Worm (Caenorhabditis elegans): ENCODE measurements around the gene F46C5.7.

Gene F46C5.7

DNA sequence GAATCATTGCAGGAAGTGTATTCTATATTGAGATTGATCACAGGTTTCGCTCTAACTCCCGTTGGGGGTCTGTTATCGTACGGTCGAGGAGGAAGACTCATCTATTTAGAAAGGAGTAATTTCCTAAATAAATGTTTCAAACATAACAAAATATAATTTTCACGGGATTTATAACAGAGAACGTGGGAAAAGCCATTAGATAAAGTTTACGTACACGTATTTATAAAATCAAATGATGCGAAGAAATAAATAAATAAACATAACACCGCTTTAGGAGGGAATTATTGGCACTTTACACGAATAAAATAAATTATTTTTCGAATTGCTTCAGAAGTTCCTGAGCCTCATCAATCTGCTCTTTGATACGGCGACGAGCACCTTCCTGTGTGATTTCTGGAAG lies 30.6 kb upstream of the F46C5.7 start, which contains the start of gene F07H5.10:
TSS of gene F07H5.10 (minus strand) at position 101 of the 400 bp plus-strand sequence.
- TF ChIP-seq klf-2 (GFP tag; conservative IDR thresholded peaks at IDR 0.05) (no peak), tab-1 (GFP tag; IDR thresholded peaks at IDR 0.05) (no peak), cog-1 (tag; optimal IDR thresholded peaks at IDR 0.05) (no peak), med-1 (GFP tag; optimal IDR thresholded peaks at IDR 0.05; ENCODE audit: insufficient read depth) (no peak), ztf-29 (GFP tag; IDR thresholded peaks at IDR 0.05) (no peak), T22C8.4 (GFP tag; IDR thresholded peaks at IDR 0.05) (no peak), ztf-23 (GFP tag; IDR thresholded peaks at IDR 0.05) (no peak), flt-1 (GFP tag; IDR thresholded peaks at IDR 0.05) (no peak), ref-1 (GFP tag; conservative IDR thresholded peaks at IDR 0.05) (no peak)

DNA sequence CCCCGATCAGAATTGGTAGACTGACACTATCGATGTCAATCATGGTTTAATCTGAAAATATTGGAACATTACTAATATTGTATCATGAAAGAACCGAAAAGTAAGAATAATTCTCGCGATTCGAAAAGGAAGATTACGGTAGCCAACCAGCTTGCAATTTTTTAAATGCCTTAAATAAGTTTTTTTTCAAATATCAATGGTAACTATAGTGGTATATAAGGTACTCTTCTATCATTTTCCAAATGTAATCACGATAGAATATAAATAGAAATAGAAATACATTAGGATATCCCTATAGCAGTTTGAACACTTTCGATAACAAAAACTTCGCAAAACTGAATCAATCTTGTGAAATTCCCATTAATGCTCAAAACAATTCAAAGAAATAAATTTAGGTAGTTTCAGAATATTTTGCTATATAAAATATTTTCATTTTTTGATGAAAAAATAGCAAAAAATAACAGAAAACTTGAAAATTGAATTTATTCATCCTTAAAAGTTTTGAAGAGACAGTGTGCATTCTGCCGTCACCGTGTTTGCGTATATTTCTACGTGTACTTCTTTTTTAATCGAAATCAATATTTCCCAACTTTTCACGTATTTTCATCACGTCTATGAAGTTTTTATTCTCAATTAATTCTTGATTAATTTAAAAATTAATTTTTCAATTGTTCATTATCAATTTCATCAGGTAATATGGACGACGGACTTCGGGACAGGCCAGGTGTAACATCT lies 28.3 kb upstream of the F46C5.7 start, which contains the start of the genes F46C5.9 and rer-1:
TSS of gene F46C5.9 (minus strand) at position 51 of the 735 bp plus-strand sequence.
TSS of gene rer-1 (plus strand) at position 692 of the 735 bp plus-strand sequence.
- TF ChIP-seq ztf-29 (GFP tag; IDR thresholded peaks at IDR 0.05) (no peak), tab-1 (GFP tag; IDR thresholded peaks at IDR 0.05) (no peak), flt-1 (GFP tag; IDR thresholded peaks at IDR 0.05) (no peak), cog-1 (tag; optimal IDR thresholded peaks at IDR 0.05) (no peak), ref-1 (GFP tag; conservative IDR thresholded peaks at IDR 0.05) (no peak), T22C8.4 (GFP tag; IDR thresholded peaks at IDR 0.05) (no peak), klf-2 (GFP tag; conservative IDR thresholded peaks at IDR 0.05) (no peak), med-1 (GFP tag; optimal IDR thresholded peaks at IDR 0.05; ENCODE audit: insufficient read depth) (no peak), ztf-23 (GFP tag; IDR thresholded peaks at IDR 0.05) (no peak)

DNA sequence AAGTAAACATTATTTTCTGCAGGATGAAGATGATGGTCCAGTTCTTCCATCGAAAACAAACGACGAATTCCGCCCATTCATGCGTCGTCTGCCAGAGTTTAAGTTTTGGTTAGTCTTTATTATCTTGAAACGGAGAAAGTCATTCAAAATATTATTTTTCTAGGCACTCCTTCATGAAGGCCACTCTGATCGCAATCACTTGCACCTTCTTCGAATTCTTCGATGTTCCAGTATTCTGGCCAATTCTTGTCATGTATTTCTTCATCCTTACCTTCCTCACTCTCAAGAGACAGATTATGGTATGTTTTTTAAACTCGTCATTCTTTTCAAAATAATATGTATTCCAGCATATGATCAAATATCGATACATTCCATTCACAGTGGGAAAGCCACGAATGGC lies 27.3 kb upstream of the F46C5.7 start:
- TF ChIP-seq cog-1 (tag; optimal IDR thresholded peaks at IDR 0.05) (no peak), ztf-23 (GFP tag; IDR thresholded peaks at IDR 0.05) (no peak), klf-2 (GFP tag; conservative IDR thresholded peaks at IDR 0.05) (no peak), flt-1 (GFP tag; IDR thresholded peaks at IDR 0.05) (no peak), T22C8.4 (GFP tag; IDR thresholded peaks at IDR 0.05) (no peak), med-1 (GFP tag; optimal IDR thresholded peaks at IDR 0.05; ENCODE audit: insufficient read depth) (no peak), tab-1 (GFP tag; IDR thresholded peaks at IDR 0.05) (no peak), ref-1 (GFP tag; conservative IDR thresholded peaks at IDR 0.05) (no peak), ztf-29 (GFP tag; IDR thresholded peaks at IDR 0.05) (no peak)

DNA sequence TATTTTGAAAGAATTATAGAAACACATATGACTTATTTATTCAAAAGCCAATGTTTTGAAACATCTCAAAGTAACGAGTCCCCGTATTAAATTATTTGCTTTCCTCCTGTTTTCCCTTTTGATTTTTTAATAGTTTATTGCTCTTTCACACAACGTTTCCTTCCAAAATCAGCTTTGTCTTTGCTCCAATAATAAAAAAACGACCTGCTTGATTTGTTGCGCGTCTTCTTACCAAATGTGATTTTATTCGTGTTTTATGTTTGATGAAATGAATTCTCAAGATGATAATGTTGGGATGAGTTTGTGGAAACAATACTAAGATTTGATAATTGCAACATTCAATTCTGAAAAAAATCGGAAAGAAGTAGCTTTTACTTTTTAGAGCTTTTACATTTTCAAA lies 26.8 kb upstream of the F46C5.7 start:
- no peak for TF ChIP-seq flt-1 (GFP tag; IDR thresholded peaks at IDR 0.05)
- TF ChIP-seq ref-1 (GFP tag; conservative IDR thresholded peaks at IDR 0.05), result no peak
- no peak for TF ChIP-seq ztf-23 (GFP tag; IDR thresholded peaks at IDR 0.05)
- TF ChIP-seq ztf-29 (GFP tag; IDR thresholded peaks at IDR 0.05), result no peak
- no peak for TF ChIP-seq T22C8.4 (GFP tag; IDR thresholded peaks at IDR 0.05)

DNA sequence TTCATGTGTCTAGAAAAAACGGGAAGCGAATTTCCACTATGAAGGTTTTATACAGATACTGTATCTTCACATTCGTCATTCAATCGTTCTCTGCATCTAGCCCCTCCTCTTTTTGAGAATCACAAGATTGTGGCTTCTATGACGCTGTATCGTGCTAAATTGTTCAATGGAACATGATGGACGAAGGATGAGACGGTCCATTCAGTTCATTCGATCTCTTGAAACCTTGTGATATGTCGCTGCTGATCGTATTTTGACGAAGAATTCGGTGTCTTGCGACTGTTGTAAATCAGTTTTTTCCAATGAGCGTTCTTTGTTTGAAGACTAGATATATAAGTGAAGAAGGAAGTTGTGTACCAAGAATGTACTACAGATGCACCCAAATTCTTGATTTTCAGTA lies 25.5 kb upstream of the F46C5.7 start:
- TF ChIP-seq flt-1 (GFP tag; IDR thresholded peaks at IDR 0.05) (no peak), T22C8.4 (GFP tag; IDR thresholded peaks at IDR 0.05) (no peak), ztf-23 (GFP tag; IDR thresholded peaks at IDR 0.05) (no peak), ztf-29 (GFP tag; IDR thresholded peaks at IDR 0.05) (no peak), ref-1 (GFP tag; conservative IDR thresholded peaks at IDR 0.05) (no peak), med-1 (GFP tag; optimal IDR thresholded peaks at IDR 0.05; ENCODE audit: insufficient read depth) (no peak), tab-1 (GFP tag; IDR thresholded peaks at IDR 0.05) (no peak)

DNA sequence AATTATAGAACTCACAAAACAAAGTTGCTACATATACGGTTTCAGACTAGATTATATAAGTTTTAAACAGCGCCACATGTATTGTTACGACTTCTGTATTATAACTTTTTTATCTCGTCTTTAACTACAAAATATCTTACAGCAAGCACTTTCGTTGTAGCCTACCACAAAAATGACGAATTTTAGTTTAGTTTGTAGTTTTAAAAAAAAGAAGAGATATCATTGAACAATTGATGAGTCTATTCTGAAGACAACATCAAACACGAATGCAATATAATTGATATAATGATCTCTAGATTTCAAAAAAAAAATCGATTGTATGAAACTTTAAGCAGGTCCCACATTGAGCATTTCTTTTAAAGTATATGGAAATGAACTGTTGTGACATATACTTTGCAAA lies 24.9 kb upstream of the F46C5.7 start:
- TF ChIP-seq T22C8.4 (GFP tag; IDR thresholded peaks at IDR 0.05) (no peak), ztf-29 (GFP tag; IDR thresholded peaks at IDR 0.05) (no peak), cog-1 (tag; optimal IDR thresholded peaks at IDR 0.05) (no peak), med-1 (GFP tag; optimal IDR thresholded peaks at IDR 0.05; ENCODE audit: insufficient read depth) (no peak), ref-1 (GFP tag; conservative IDR thresholded peaks at IDR 0.05) (no peak), klf-2 (GFP tag; conservative IDR thresholded peaks at IDR 0.05) (no peak), tab-1 (GFP tag; IDR thresholded peaks at IDR 0.05) (no peak), flt-1 (GFP tag; IDR thresholded peaks at IDR 0.05) (no peak), ztf-23 (GFP tag; IDR thresholded peaks at IDR 0.05) (no peak)

DNA sequence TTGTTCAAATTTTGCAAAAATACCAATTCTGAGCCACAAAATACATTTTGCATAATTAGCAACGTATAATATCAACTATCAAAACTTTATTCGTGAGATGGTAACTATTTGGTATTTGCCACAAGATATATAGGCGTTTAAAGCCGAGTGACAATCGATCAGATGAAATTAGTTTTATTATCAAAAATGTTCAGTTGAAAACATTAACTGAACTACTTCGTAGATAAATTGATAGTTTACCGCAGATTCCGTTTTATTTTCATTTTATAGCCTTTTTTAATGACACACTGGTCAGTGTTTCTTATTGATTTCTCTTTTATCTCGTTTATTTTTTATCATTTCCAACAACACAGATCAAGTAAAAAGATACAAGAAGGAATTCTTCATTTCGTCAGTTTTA lies 21.9 kb upstream of the F46C5.7 start:
- TF ChIP-seq med-1 (GFP tag; optimal IDR thresholded peaks at IDR 0.05; ENCODE audit: insufficient read depth) (no peak), flt-1 (GFP tag; IDR thresholded peaks at IDR 0.05) (no peak), T22C8.4 (GFP tag; IDR thresholded peaks at IDR 0.05) (no peak), klf-2 (GFP tag; conservative IDR thresholded peaks at IDR 0.05) (no peak), ztf-29 (GFP tag; IDR thresholded peaks at IDR 0.05) (no peak)

DNA sequence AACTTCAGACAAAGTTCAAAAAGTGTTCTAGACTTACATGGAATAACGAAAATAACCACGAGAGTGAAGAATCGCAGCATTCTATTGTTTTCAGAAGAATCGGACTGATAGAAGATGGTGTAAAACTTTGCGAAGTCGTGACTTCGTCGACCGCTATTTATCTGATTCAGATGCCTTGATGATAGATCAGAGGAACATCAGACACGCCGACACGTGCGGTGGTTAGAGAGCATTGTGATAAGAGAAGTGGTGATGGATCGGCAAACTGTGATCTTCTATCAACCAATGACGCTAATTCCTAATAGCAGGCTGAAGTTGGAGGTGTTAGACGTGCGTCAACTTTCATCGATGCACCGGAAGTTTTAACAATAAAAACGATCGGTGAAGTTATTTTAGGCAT lies 20.9 kb upstream of the F46C5.7 start:
- TF ChIP-seq flt-1 (GFP tag; IDR thresholded peaks at IDR 0.05) (no peak), ztf-23 (GFP tag; IDR thresholded peaks at IDR 0.05) (no peak), cog-1 (tag; optimal IDR thresholded peaks at IDR 0.05) (no peak), ref-1 (GFP tag; conservative IDR thresholded peaks at IDR 0.05) (no peak), T22C8.4 (GFP tag; IDR thresholded peaks at IDR 0.05) (no peak), med-1 (GFP tag; optimal IDR thresholded peaks at IDR 0.05; ENCODE audit: insufficient read depth) (no peak), ztf-29 (GFP tag; IDR thresholded peaks at IDR 0.05) (no peak), klf-2 (GFP tag; conservative IDR thresholded peaks at IDR 0.05) (no peak), tab-1 (GFP tag; IDR thresholded peaks at IDR 0.05) (no peak)

DNA sequence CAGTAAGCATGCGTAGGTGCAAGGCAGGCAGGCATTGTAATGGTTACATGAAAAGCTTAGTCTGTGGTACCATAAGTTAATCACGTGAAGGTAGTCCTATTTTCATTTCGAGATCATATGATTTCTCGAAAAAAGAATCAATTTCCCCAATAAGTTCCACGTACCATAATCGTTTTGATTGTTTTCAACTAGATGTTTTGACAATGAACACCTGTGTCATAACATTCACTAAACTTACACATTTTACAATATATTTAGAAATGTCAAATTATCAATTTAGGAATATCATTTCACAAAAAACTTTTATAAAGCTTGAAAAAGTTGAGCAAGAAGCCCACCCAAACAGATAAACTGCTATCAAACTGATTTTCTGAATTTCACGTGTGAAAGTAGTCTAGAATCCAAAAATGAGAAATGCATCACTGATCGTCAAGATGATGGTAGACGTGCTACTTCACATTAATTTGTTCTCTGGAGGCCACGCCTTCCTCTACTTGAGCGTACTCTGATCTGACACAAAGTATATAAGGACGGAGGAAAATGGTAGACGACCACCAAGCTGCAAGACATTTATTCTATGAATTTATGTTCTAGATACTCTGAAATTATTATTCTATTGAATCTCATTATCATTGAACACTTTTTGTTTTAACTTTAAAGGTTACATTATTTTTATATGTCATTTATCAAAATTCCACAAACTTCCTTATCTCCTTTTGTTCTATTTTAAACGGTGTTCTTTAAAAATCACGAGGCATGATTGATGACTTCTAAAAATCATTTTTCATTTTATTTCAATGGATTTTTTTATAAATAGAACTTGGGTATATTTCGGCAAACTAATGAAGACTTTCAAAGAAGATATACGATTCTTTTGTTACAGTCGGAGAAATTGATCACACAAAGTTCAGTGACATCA lies 19.9 kb upstream of the F46C5.7 start, which contains the start of gene F46C5.10:
TSS of gene F46C5.10 (minus strand) at position 51 of the 919 bp plus-strand sequence.
- TF ChIP-seq ztf-23 (GFP tag; IDR thresholded peaks at IDR 0.05), result no peak
- TF ChIP-seq med-1 (GFP tag; optimal IDR thresholded peaks at IDR 0.05; ENCODE audit: insufficient read depth), result no peak
- no peak for TF ChIP-seq flt-1 (GFP tag; IDR thresholded peaks at IDR 0.05)
- no peak for TF ChIP-seq T22C8.4 (GFP tag; IDR thresholded peaks at IDR 0.05)
- TF ChIP-seq klf-2 (GFP tag; conservative IDR thresholded peaks at IDR 0.05), result no peak
- no peak for TF ChIP-seq tab-1 (GFP tag; IDR thresholded peaks at IDR 0.05)
- TF ChIP-seq ztf-29 (GFP tag; IDR thresholded peaks at IDR 0.05), result no peak
- no peak for TF ChIP-seq cog-1 (tag; optimal IDR thresholded peaks at IDR 0.05)
- no peak for TF ChIP-seq ref-1 (GFP tag; conservative IDR thresholded peaks at IDR 0.05)

Data from whole organism, midembryonic.